Fruit fly (Drosophila melanogaster): ENCODE results near the gene Lk6.

The Lk6 gene

DNA sequence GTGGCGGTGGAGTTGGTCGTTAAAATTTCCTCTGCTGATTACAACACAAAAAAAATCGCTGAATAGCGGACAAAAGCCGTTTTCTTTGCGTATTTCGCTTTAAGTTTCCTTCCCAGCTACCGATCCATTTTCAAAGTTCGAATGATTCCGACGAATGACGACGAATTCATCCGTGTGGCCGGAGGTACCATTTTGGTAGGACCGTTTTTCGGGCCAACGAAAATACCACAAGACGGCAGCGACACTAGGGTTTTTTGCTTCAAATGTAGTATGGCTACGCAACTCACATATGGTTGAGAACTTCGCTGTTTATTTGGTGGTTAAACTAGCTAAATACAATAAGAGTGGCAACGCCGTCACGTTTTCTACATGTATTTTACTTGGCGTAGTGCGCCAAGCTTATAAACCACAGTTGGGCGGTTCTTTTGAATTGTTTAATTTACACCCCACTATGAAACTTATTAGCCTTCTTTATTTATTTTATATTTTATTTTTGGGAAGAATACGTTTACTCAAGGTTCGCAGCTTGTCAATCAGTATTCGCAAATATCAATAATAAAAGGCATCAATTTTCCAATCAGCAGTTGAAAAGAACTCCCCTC is at the start of gene Lk6:
TSS of gene Lk6 (minus strand) at position 179 of the 602 bp plus-strand sequence.
- TF ChIP-seq CG30020 (tag; optimal IDR thresholded peaks at IDR 0.05) (peak; percentile 30), gcm (GFP tag; optimal IDR thresholded peaks at IDR 0.05) (peak; percentile 28), ERR (GFP tag; optimal IDR thresholded peaks at IDR 0.05) (peak; percentile 28), Hr78 (GFP tag; optimal IDR thresholded peaks at IDR 0.05) (peak in 1 of 2 experiments; percentile 28), nom (GFP tag; optimal IDR thresholded peaks at IDR 0.05) (peak; percentile 90), CG42726 (GFP tag; IDR thresholded peaks at IDR 0.05; ENCODE audit: partially characterized antibody) (no peak), Lhr (GFP tag; optimal IDR thresholded peaks at IDR 0.05) (peak; percentile 99), peb (GFP tag; IDR thresholded peaks at IDR 0.05) (no peak), lola (GFP tag; optimal IDR thresholded peaks at IDR 0.05) (peak in 2 of 3 experiments; percentile 16 to 30), D19B (GFP tag; optimal IDR thresholded peaks at IDR 0.05) (no peak), CG34422 (GFP tag; IDR thresholded peaks at IDR 0.05) (no peak), CG12942 (GFP tag; optimal IDR thresholded peaks at IDR 0.05) (no peak), maf-S (GFP tag; optimal IDR thresholded peaks at IDR 0.05) (no peak), CG17361 (GFP tag; IDR thresholded peaks at IDR 0.05) (no peak), h (optimal IDR thresholded peaks at IDR 0.05) (no peak), Vsx1 (GFP tag; optimal IDR thresholded peaks at IDR 0.05) (no peak), CG13287 (GFP tag; IDR thresholded peaks at IDR 0.05; ENCODE audit: partially characterized antibody) (no peak), slbo (GFP tag; IDR thresholded peaks at IDR 0.05) (no peak), CG13624 (GFP tag; optimal IDR thresholded peaks at IDR 0.05) (peak; percentile 60), CG4328 (GFP tag; optimal IDR thresholded peaks at IDR 0.05) (peak; percentile 63), Kr (GFP tag; optimal IDR thresholded peaks at IDR 0.05) (no peak), Aef1 (GFP tag; IDR thresholded peaks at IDR 0.05) (no peak), CG30403 (GFP tag; optimal IDR thresholded peaks at IDR 0.05) (peak; percentile 25), CG18764 (GFP tag; optimal IDR thresholded peaks at IDR 0.05) (peak; percentile 38), Camta (GFP tag; optimal IDR thresholded peaks at IDR 0.05) (no peak), CG11398 (GFP tag; optimal IDR thresholded peaks at IDR 0.05) (no peak), CG9727 (GFP tag; optimal IDR thresholded peaks at IDR 0.05) (peak; percentile 70), dan (GFP tag; IDR thresholded peaks at IDR 0.05) (no peak), lab (GFP tag; optimal IDR thresholded peaks at IDR 0.05) (peak; percentile 73), ken (GFP tag; IDR thresholded peaks at IDR 0.05) (no peak), CG17568 (GFP tag; optimal IDR thresholded peaks at IDR 0.05) (no peak), CG34376 (GFP tag; optimal IDR thresholded peaks at IDR 0.05) (peak; percentile 93), grau (tag; optimal IDR thresholded peaks at IDR 0.05) (peak; percentile 54), Nf-YC (tag; optimal IDR thresholded peaks at IDR 0.05) (peak; percentile 71), dati (GFP tag; IDR thresholded peaks at IDR 0.05) (no peak), jumu (GFP tag; optimal IDR thresholded peaks at IDR 0.05) (no peak), fd64A (GFP tag; optimal IDR thresholded peaks at IDR 0.05) (no peak), Awh (GFP tag; IDR thresholded peaks at IDR 0.05) (no peak), Ets65A (GFP tag) (peak; percentile 92), Xbp1 (GFP tag; optimal IDR thresholded peaks at IDR 0.05) (peak; percentile 28), bcd (GFP tag; optimal IDR thresholded peaks at IDR 0.05) (peak; percentile 52), her (GFP tag; optimal IDR thresholded peaks at IDR 0.05) (peak; percentile 74), Dip2 (GFP tag; IDR thresholded peaks at IDR 0.05) (no peak), ato (GFP tag; IDR thresholded peaks at IDR 0.05; ENCODE audit: partially characterized antibody) (no peak), HLH3B (GFP tag; IDR thresholded peaks at IDR 0.05) (no peak), CG4404 (GFP tag; IDR thresholded peaks at IDR 0.05) (no peak), Usf (GFP tag; optimal IDR thresholded peaks at IDR 0.05) (no peak), CG17359 (tag; optimal IDR thresholded peaks at IDR 0.05) (peak; percentile 38), cwo (GFP tag; optimal IDR thresholded peaks at IDR 0.05) (peak; percentile 10), CG1603 (tag; optimal IDR thresholded peaks at IDR 0.05) (peak; percentile 92)
